Fruit fly (Drosophila melanogaster): ENCODE results near the gene Bin1.

DNA sequence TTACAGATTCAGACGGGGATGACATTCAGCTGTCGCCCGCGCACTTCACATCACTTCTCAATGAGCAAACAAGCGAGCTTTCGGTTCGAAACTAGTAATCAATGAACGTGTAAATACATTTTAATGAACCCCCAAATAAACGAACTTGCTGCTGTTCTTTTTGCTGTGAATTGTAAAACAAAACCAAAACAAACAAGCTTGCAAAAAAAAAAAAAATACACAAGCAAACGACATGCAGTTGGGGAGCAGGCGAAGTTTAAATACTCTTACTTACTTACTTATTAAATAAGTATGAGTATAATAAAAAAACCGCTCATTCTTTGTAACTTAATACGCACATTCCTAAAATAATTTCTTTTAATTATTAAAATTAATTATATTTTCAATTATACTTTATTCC is 35.1 kb downstream of the Bin1 start:
- TF ChIP-seq CG8319 (GFP tag; optimal IDR thresholded peaks at IDR 0.05): no peak
- TF ChIP-seq Met (GFP tag; optimal IDR thresholded peaks at IDR 0.05): peak; percentile 23
- peak; percentile 6 for TF ChIP-seq CG6854 (GFP tag; optimal IDR thresholded peaks at IDR 0.05)
- no peak for TF ChIP-seq fd59A (GFP tag; optimal IDR thresholded peaks at IDR 0.05)
- no peak for TF ChIP-seq fkh (GFP tag; optimal IDR thresholded peaks at IDR 0.05)
- no peak for TF ChIP-seq Blimp-1 (GFP tag; optimal IDR thresholded peaks at IDR 0.05)

All from whole organism, prepupa.